Worm (Caenorhabditis elegans): ENCODE measurements around the gene Y69A2AR.46.

- TF ChIP-seq T22C8.4 (GFP tag; IDR thresholded peaks at IDR 0.05) (no peak), flt-1 (GFP tag; IDR thresholded peaks at IDR 0.05) (no peak), med-1 (GFP tag; optimal IDR thresholded peaks at IDR 0.05; ENCODE audit: insufficient read depth) (no peak)
These were observed 42.1 kb downstream of the Y69A2AR.46 start for ce11 chrIV:2603556-2604021.
